Fruit fly (Drosophila melanogaster): ENCODE data around the gene CG13843.

The CG13843 gene

DNA sequence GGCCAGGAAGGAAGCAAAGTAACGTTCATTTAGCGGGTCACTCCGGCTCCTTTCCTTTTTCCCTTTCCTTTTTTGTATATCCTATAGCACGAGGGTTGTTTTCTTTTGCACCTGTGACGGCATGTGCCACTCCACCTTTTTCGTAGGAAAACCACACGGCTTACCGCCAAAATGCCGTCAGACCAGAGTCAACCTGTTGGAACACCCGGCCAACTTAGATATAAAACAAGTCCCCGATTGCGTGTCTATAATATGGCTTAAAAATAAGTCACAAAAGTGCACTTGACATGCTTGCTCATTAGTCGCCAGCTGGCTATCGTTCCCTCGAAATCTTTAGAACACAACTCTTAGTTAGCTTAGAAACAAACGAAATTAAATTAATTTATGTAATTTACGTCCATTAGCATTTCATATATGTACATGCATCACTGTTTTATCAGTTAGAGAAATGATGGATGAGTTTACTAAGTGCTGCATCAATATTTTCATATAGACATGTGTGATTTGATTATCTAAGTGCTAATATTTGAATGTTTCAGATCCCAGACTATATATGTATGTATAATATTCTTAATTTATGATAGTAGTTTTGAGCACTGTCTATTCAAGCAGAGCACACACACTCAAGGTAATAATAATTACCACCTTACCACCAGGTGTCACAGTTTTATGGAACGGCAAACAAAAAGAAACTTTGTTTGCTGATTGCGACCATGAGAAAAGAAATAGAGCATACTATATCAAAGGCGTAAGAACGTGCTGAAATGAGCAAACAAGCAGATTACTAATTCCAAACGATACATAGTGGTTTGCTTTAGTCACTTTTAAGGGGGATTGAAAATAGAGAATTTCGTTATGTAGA is 25.5 kb downstream of the CG13843 start:
- TF ChIP-seq Sin3A (optimal IDR thresholded peaks at IDR 0.05) (no peak), insv (optimal IDR thresholded peaks at IDR 0.05) (no peak), Myc (optimal IDR thresholded peaks at IDR 0.05) (no peak), ttk (optimal IDR thresholded peaks at IDR 0.05) (no peak), psq (optimal IDR thresholded peaks at IDR 0.05) (no peak), h (optimal IDR thresholded peaks at IDR 0.05) (no peak)

DNA sequence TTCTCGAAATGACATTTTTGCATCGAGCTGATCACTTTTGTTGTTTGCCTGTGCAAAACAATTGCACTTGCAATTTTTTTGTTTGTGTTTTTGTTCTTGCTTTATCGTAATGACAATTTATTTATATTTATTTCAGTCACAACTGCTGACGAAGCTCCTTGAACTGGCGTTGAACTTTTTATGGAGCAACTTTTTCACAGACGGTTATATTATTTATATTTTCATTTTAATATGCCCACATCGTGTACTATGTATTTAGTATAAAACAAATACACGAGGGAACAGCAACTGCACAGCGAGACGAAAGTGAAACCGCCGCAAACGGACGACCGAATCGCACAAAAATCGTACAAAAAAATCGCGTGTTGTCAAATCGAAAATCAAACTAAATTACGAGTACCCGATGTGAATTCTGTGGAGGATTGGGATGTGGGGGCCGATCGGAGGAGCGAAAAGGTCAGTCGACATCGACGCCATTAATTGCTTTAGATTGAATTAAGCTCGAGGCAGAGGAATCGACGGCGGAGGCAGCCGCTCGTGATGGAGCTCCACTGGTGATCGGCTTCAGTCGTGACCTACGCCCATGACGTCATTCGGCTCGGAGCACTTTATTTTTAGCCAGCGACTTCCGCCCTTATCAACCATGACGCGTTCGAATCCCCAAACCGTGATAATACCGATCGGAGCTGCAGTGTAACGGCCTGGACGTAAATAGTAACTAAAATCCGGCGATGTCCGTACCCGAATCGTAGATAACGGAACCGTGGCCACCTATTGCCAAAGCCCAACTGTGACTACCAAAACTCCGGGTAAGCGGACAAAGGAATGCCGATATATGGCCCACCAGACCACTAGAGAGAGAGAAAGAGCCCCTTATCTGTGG is 26.6 kb downstream of the CG13843 start:
- TF ChIP-seq Sin3A (optimal IDR thresholded peaks at IDR 0.05) (no peak), h (optimal IDR thresholded peaks at IDR 0.05) (no peak), ttk (optimal IDR thresholded peaks at IDR 0.05) (no peak), Myc (optimal IDR thresholded peaks at IDR 0.05) (no peak), psq (optimal IDR thresholded peaks at IDR 0.05) (no peak), insv (optimal IDR thresholded peaks at IDR 0.05) (no peak)

DNA sequence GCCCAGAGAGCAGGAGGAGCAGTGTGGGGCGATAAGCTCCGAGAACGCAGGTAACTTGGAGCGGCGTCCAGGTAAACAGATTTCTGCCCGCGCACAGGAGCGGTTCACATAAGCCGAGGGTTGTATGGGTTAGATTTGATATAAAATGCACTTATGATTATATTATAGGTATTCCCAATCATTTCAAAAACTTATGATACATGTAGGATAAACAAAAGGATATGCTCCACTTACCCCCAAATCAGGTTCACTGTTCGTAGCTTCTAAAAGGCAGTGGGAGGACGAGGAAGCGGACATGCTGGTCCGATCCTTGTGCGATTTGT is 27.2 kb downstream of the CG13843 start:
- no peak for TF ChIP-seq psq (optimal IDR thresholded peaks at IDR 0.05)
- no peak for TF ChIP-seq h (optimal IDR thresholded peaks at IDR 0.05)
- no peak for TF ChIP-seq Sin3A (optimal IDR thresholded peaks at IDR 0.05)
- no peak for TF ChIP-seq Myc (optimal IDR thresholded peaks at IDR 0.05)
- TF ChIP-seq insv (optimal IDR thresholded peaks at IDR 0.05), result no peak

DNA sequence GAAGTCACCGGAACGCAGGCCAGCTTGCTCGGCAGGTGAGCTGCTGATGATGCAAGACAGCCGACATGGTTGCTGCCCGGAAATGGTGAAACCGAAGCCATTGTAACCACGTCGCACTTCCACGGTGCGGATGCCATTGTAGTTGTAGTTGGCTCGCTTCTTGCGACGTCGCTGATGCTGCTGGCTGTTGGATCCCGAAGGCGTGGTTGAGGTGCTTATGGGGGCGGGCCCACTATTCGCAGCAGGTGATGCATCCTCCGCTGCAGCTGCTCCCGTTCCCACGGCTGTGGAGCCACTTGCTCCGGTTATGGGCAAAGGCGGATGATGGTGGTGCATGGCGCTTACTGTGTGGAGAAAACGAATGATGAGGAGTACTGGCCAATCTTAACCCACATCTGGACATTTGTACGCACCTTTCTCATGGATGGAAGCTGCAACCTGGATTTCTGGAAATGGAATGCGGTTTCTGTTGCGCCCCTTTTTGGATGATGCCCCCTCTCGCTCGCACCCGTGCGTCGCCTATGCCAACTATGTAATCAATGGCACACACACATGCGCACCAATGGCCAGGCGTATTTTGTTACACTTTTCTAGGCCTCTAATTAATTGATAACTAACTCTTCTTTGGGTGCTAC is 29.4 kb downstream of the CG13843 start:
- no peak for TF ChIP-seq psq (optimal IDR thresholded peaks at IDR 0.05)
- TF ChIP-seq ttk (optimal IDR thresholded peaks at IDR 0.05), result no peak
- no peak for TF ChIP-seq Myc (optimal IDR thresholded peaks at IDR 0.05)
- TF ChIP-seq insv (optimal IDR thresholded peaks at IDR 0.05), result no peak
- no peak for TF ChIP-seq h (optimal IDR thresholded peaks at IDR 0.05)
- TF ChIP-seq Sin3A (optimal IDR thresholded peaks at IDR 0.05), result no peak

DNA sequence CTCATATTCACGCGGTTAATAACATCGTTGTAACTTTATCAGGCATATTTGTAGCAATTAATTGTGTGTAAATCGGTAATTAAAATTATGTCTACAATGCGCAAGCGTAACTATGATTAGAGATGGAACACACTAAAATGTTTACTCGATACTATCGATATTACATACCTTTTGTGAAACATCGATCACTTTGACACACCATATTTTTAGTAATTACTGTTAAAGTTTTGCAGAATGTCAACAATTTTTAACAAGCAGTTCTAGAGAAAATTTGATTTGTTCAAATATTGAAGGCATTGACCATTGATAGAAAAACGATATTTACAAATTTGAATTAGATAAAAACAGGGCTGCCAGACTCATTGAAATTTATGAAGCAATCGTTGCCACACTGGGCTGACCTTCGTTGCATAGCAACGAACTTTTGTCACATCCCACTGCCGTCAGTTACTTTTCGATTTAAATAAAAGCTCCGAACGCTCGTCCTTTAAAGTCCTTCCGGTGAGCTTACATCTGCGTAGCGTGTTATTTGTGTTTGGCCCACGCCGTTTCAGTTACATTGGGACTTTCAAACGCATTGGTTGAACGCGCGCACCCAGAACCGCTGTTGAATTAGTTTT is 30.1 kb downstream of the CG13843 start, which contains the start of the genes loco and wake:
Gene loco (minus strand): TSS at position 149 of the 620 bp plus-strand sequence.
Gene wake (plus strand): TSS at position 570 of the 620 bp plus-strand sequence.
- TF ChIP-seq h (optimal IDR thresholded peaks at IDR 0.05), result no peak
- no peak for TF ChIP-seq Sin3A (optimal IDR thresholded peaks at IDR 0.05)
- TF ChIP-seq insv (optimal IDR thresholded peaks at IDR 0.05), result no peak
- TF ChIP-seq Myc (optimal IDR thresholded peaks at IDR 0.05), result no peak
- no peak for TF ChIP-seq ttk (optimal IDR thresholded peaks at IDR 0.05)
- no peak for TF ChIP-seq psq (optimal IDR thresholded peaks at IDR 0.05)

DNA sequence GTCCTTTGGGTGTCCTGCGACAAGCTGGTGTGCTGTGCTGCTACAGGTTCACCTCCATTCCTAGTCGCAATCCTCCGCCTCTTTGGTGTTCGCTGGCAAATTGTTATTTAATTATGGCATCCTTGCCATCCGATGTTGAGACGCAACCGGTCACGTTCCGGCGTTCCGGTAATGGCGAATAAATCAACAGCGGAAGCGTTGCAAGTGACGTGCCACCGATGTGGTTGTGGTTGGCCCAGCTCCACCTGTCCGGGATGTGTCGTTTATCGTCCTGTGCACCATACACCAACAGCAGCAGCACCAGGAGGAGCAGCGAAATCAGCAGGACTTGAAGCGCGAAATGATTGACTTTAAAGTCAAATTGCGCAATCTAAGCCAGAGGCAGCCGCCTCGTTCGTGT is 40.6 kb downstream of the CG13843 start:
- TF ChIP-seq Sin3A (optimal IDR thresholded peaks at IDR 0.05) (no peak), ttk (optimal IDR thresholded peaks at IDR 0.05) (no peak), h (optimal IDR thresholded peaks at IDR 0.05) (no peak), psq (optimal IDR thresholded peaks at IDR 0.05) (no peak), insv (optimal IDR thresholded peaks at IDR 0.05) (no peak), Myc (optimal IDR thresholded peaks at IDR 0.05) (no peak)

Measured in Kc167 (cell line).